Fruit fly (Drosophila melanogaster) whole organism, embryonic: Measurements from ENCODE around the gene CG2493.
A peak's percentile ranks its signal among the peaks of the same experiment; 100 is the strongest.

Source experiments
- Ada2b ChIP-seq: fragments of 200-800 bp; sonication (Bioruptor generic); IDR thresholded peaks from 2 replicates; pipeline ENCODE4 v1.3.6; 2022; ENCODE audit warnings: missing biosample characterization, missing genetic modification characterization
- CG10654 ChIP-seq: fragments of 200-800 bp; sonication (Bioruptor generic); optimal IDR thresholded peaks from 2 replicates; lab custom pipeline; 2016; ENCODE audit warnings: missing biosample characterization, missing genetic modification characterization
- CG12659 ChIP-seq: fragments of 200-800 bp; sonication (Bioruptor generic); optimal IDR thresholded peaks from 3 replicates; lab custom pipeline; 2017; ENCODE audit warnings: mild to moderate bottlenecking, missing biosample characterization, missing genetic modification reagents, missing genetic modification characterization
- CG13123 ChIP-seq: fragments of 200-800 bp; sonication (Bioruptor generic); optimal IDR thresholded peaks from 2 replicates; lab custom pipeline; 2016; ENCODE audit warnings: missing biosample characterization, missing genetic modification characterization
- CG13287 ChIP-seq: fragments of 200-800 bp; sonication (Bioruptor generic); IDR thresholded peaks from 2 replicates; pipeline ENCODE4 v1.3.6; 2022; ENCODE audit warnings: missing biosample characterization, missing genetic modification characterization; ENCODE audit not compliant: partially characterized antibody
- CG13424 ChIP-seq: fragments of 200-800 bp; sonication (Bioruptor generic); optimal IDR thresholded peaks from 2 replicates; lab custom pipeline; 2019; ENCODE audit warnings: missing biosample characterization, mild to moderate bottlenecking, missing genetic modification characterization, moderate library complexity
- CG14014 ChIP-seq: fragments of 200-800 bp; sonication (Bioruptor generic); IDR thresholded peaks from 2 replicates; pipeline ENCODE4 v1.3.6; 2022; ENCODE audit warnings: missing biosample characterization, missing genetic modification characterization
- CG15269 ChIP-seq: fragments of 200-800 bp; sonication (Bioruptor generic); optimal IDR thresholded peaks from 2 replicates; lab custom pipeline; 2018; ENCODE audit warnings: missing biosample characterization, mild to moderate bottlenecking, missing genetic modification characterization, moderate library complexity
- CG1647 ChIP-seq: fragments of 200-800 bp; sonication (Bioruptor generic); optimal IDR thresholded peaks from 3 replicates; lab custom pipeline; 2016; ENCODE audit warnings: missing biosample characterization, missing genetic modification characterization
- CG16779 ChIP-seq: fragments of 200-800 bp; sonication (Bioruptor generic); IDR thresholded peaks from 2 replicates; pipeline ENCODE4 v1.3.6; 2022; ENCODE audit warnings: missing biosample characterization, missing genetic modification characterization
- CG18476 ChIP-seq: fragments of 200-800 bp; sonication (Bioruptor generic); optimal IDR thresholded peaks from 2 replicates; lab custom pipeline; 2016; ENCODE audit warnings: missing biosample characterization, mild to moderate bottlenecking, missing genetic modification characterization
- CG2120 ChIP-seq: fragments of 200-800 bp; sonication (Bioruptor generic); optimal IDR thresholded peaks from 3 replicates; lab custom pipeline; 2016; ENCODE audit warnings: missing biosample characterization, missing genetic modification characterization
- CG2199 ChIP-seq: fragments of 200-800 bp; sonication (Bioruptor generic); IDR thresholded peaks from 3 replicates; pipeline ENCODE4 v1.3.6; 2022; ENCODE audit warnings: missing biosample characterization, missing genetic modification characterization
- CG34376 ChIP-seq: fragments of 200-800 bp; sonication (Bioruptor generic); optimal IDR thresholded peaks from 2 replicates; lab custom pipeline; 2018; ENCODE audit warnings: missing biosample characterization, mild to moderate bottlenecking, missing genetic modification characterization
- CG4282 ChIP-seq: fragments of 200-800 bp; sonication (Bioruptor generic); optimal IDR thresholded peaks from 2 replicates; lab custom pipeline; 2016; ENCODE audit warnings: missing biosample characterization, missing genetic modification characterization
- CG4404 ChIP-seq: fragments of 200-800 bp; sonication (Bioruptor generic); IDR thresholded peaks from 2 replicates; pipeline ENCODE4 v1.3.6; 2022; ENCODE audit warnings: missing biosample characterization, missing genetic modification characterization
- CG4707 ChIP-seq: fragments of 200-800 bp; sonication (Bioruptor generic); optimal IDR thresholded peaks from 2 replicates; lab custom pipeline; 2018; ENCODE audit warnings: missing biosample characterization, mild to moderate bottlenecking, missing genetic modification characterization, moderate library complexity
- CG4730 ChIP-seq: fragments of 200-800 bp; sonication (Bioruptor generic); IDR thresholded peaks from 2 replicates; pipeline ENCODE4 v1.3.6; 2022; ENCODE audit warnings: missing biosample characterization, missing genetic modification characterization
- CG6175 ChIP-seq: fragments of 200-800 bp; sonication (Bioruptor generic); IDR thresholded peaks from 3 replicates; pipeline ENCODE4 v1.3.6; 2022; ENCODE audit warnings: missing biosample characterization, missing genetic modification characterization
- CG6854 ChIP-seq: fragments of 200-800 bp; sonication (Bioruptor generic); optimal IDR thresholded peaks from 3 replicates; lab custom pipeline; 2017; ENCODE audit warnings: missing biosample characterization, mild to moderate bottlenecking, missing genetic modification characterization
- CG8359 ChIP-seq: fragments of 200-800 bp; sonication (Bioruptor generic); optimal IDR thresholded peaks from 2 replicates; lab custom pipeline; 2017; ENCODE audit warnings: missing biosample characterization, mild to moderate bottlenecking, missing genetic modification characterization, borderline replicate concordance
- CG9215 ChIP-seq: fragments of 200-800 bp; sonication (Bioruptor generic); IDR thresholded peaks from 2 replicates; pipeline ENCODE4 v1.3.6; 2022; ENCODE audit warnings: missing biosample characterization, missing genetic modification characterization
- CoRest ChIP-seq: fragments of 200-800 bp; sonication (Bioruptor generic); optimal IDR thresholded peaks from 3 replicates; lab custom pipeline; 2018; ENCODE audit warnings: missing biosample characterization, mild to moderate bottlenecking, missing genetic modification characterization, moderate library complexity
- D ChIP-seq, 2 experiments: fragments of 200-800 bp in 1 of 2; fragments of >200 bp in 1 of 2; sonication (Bioruptor generic) in 1 of 2; optimal IDR thresholded peaks; 2 replicates in 1 of 2; 3 replicates in 1 of 2; lab custom pipeline; 2017; ENCODE audit warnings: mild to moderate bottlenecking in 1 of 2, missing biosample characterization in 1 of 2, missing genetic modification characterization in 1 of 2, missing genetic modification reagents in 1 of 2
- Ets97D ChIP-seq: fragments of 200-800 bp; sonication (Bioruptor generic); optimal IDR thresholded peaks from 3 replicates; lab custom pipeline; 2016; ENCODE audit warnings: missing biosample characterization, missing genetic modification characterization
- HmgD ChIP-seq: fragments of 200-800 bp; sonication (Bioruptor generic); optimal IDR thresholded peaks from 3 replicates; lab custom pipeline; 2016; ENCODE audit warnings: missing biosample characterization, missing genetic modification characterization
- Hr78 ChIP-seq, 2 experiments: fragments of 200-800 bp in 1 of 2; fragments of >200 bp in 1 of 2; sonication (Bioruptor generic) in 1 of 2; optimal IDR thresholded peaks; 2 replicates each; lab custom pipeline; 2017 to 2019; ENCODE audit warnings: missing biosample characterization in 2 of 2, missing genetic modification characterization in 2 of 2, mild to moderate bottlenecking in 1 of 2, moderate library complexity in 1 of 2
- Opbp ChIP-seq: fragments of 200-800 bp; sonication (Bioruptor generic); IDR thresholded peaks from 3 replicates; pipeline ENCODE4 v1.3.6; 2022; ENCODE audit warnings: missing biosample characterization, missing genetic modification characterization; ENCODE audit not compliant: partially characterized antibody
- Optix ChIP-seq: fragments of 200-800 bp; sonication (Bioruptor generic); IDR thresholded peaks from 3 replicates; pipeline ENCODE4 v1.3.6; 2022; ENCODE audit warnings: missing biosample characterization, missing genetic modification characterization
- Pdp1 ChIP-seq, 2 experiments: fragments of 200-800 bp; sonication (Bioruptor generic); optimal IDR thresholded peaks; 3 replicates each; lab custom pipeline; 2016; ENCODE audit warnings: missing biosample characterization in 2 of 2, missing genetic modification characterization in 2 of 2, mild to moderate bottlenecking in 1 of 2, moderate library complexity in 1 of 2
- Rfx ChIP-seq: fragments of 200-800 bp; sonication (Bioruptor generic); IDR thresholded peaks from 2 replicates; pipeline ENCODE4 v1.3.6; 2022; ENCODE audit warnings: missing biosample characterization, missing genetic modification characterization
- TFAM ChIP-seq: fragments of 200-800 bp; sonication (Bioruptor generic); optimal IDR thresholded peaks from 2 replicates; lab custom pipeline; 2017; ENCODE audit warnings: missing biosample characterization, missing genetic modification characterization, inconsistent platforms
- Xbp1 ChIP-seq: fragments of 200-800 bp; sonication (Bioruptor generic); optimal IDR thresholded peaks from 3 replicates; lab custom pipeline; 2016; ENCODE audit warnings: missing biosample characterization, mild to moderate bottlenecking, missing genetic modification characterization
- ab ChIP-seq: fragments of 200-800 bp; sonication (Bioruptor generic); optimal IDR thresholded peaks from 2 replicates; lab custom pipeline; 2016; ENCODE audit warnings: missing biosample characterization, missing genetic modification characterization
- ato ChIP-seq: fragments of 200-800 bp; sonication (Bioruptor generic); IDR thresholded peaks from 2 replicates; pipeline ENCODE4 v1.3.6; 2022; ENCODE audit warnings: missing biosample characterization, missing genetic modification characterization; ENCODE audit not compliant: partially characterized antibody
- danr ChIP-seq: fragments of 200-800 bp; sonication (Bioruptor generic); IDR thresholded peaks from 2 replicates; pipeline ENCODE4 v1.3.6; 2022; ENCODE audit warnings: missing biosample characterization, missing genetic modification characterization
- disco-r ChIP-seq: fragments of 200-800 bp; sonication (Bioruptor generic); optimal IDR thresholded peaks from 2 replicates; lab custom pipeline; 2016; ENCODE audit warnings: missing biosample characterization, missing genetic modification characterization
- hth ChIP-seq: fragments of >200 bp; optimal IDR thresholded peaks from 2 replicates; lab custom pipeline; 2017; ENCODE audit warnings: inconsistent platforms
- ind ChIP-seq: fragments of 200-800 bp; sonication (Bioruptor generic); optimal IDR thresholded peaks from 3 replicates; lab custom pipeline; 2016; ENCODE audit warnings: missing biosample characterization, missing genetic modification characterization
- jing ChIP-seq: fragments of 200-800 bp; sonication (Bioruptor generic); optimal IDR thresholded peaks from 2 replicates; lab custom pipeline; 2018; ENCODE audit warnings: missing biosample characterization, mild to moderate bottlenecking, missing genetic modification characterization
- jumu ChIP-seq: fragments of 200-800 bp; sonication (Bioruptor generic); optimal IDR thresholded peaks from 3 replicates; lab custom pipeline; 2016; ENCODE audit warnings: missing biosample characterization, missing genetic modification characterization
- lbe ChIP-seq: fragments of 200-800 bp; sonication (Bioruptor generic); optimal IDR thresholded peaks from 2 replicates; lab custom pipeline; 2016; ENCODE audit warnings: missing biosample characterization, mild to moderate bottlenecking, missing genetic modification characterization
- lilli ChIP-seq: fragments of 200-800 bp; sonication (Bioruptor generic); optimal IDR thresholded peaks from 3 replicates; lab custom pipeline; 2016; ENCODE audit warnings: missing biosample characterization, missing genetic modification characterization
- nom ChIP-seq: fragments of 200-800 bp; sonication (Bioruptor generic); optimal IDR thresholded peaks from 2 replicates; lab custom pipeline; 2017; ENCODE audit warnings: missing biosample characterization, missing genetic modification characterization, mild to moderate bottlenecking, moderate library complexity, missing genetic modification reagents
- pita ChIP-seq: fragments of 200-800 bp; sonication (Bioruptor generic); optimal IDR thresholded peaks from 2 replicates; lab custom pipeline; 2017; ENCODE audit warnings: missing biosample characterization, mild to moderate bottlenecking, missing genetic modification characterization
- sc ChIP-seq, 3 experiments: fragments of >200 bp in 2 of 3; fragments of 200-800 bp in 1 of 3; sonication (Bioruptor generic) in 1 of 3; optimal IDR thresholded peaks; 2 replicates in 2 of 3; 3 replicates in 1 of 3; lab custom pipeline; 2017; ENCODE audit warnings: mild to moderate bottlenecking in 1 of 3, missing biosample characterization in 1 of 3, missing genetic modification characterization in 1 of 3, missing genetic modification reagents in 1 of 3
- sima ChIP-seq: fragments of 200-800 bp; sonication (Bioruptor generic); optimal IDR thresholded peaks from 2 replicates; lab custom pipeline; 2016; ENCODE audit warnings: missing biosample characterization, missing genetic modification characterization
- sob ChIP-seq: fragments of 200-800 bp; sonication (Bioruptor generic); IDR thresholded peaks from 2 replicates; pipeline ENCODE4 v1.3.6; 2022; ENCODE audit warnings: missing biosample characterization, missing genetic modification characterization
- vnd ChIP-seq: fragments of 200-800 bp; sonication (Bioruptor generic); IDR thresholded peaks from 3 replicates; pipeline ENCODE4 v1.3.6; 2022; ENCODE audit warnings: missing biosample characterization, missing genetic modification characterization; ENCODE audit not compliant: partially characterized antibody

The CG2493 gene

dm6 chr2L:20417597-20418286 is 45.5 kb downstream of the CG2493 start (continued):
- TF ChIP-seq CG4282 (GFP tag; lab: Kevin White, UChicago) (no peak), CG9215 (GFP tag; lab: Robert Waterston, UW) (no peak), CG1647 (GFP tag; lab: Kevin White, UChicago) (no peak), CG13123 (GFP tag; lab: Kevin White, UChicago) (no peak), Opbp (GFP tag; lab: Robert Waterston, UW) (no peak), Rfx (GFP tag; lab: Robert Waterston, UW) (peak; percentile 64), ab (GFP tag; lab: Kevin White, UChicago) (no peak), CG2120 (GFP tag; lab: Kevin White, UChicago) (peak; percentile 59), Optix (GFP tag; lab: Robert Waterston, UW) (no peak), CG4730 (GFP tag; lab: Robert Waterston, UW) (0 out of 2 replicates have a peak, but pooled peaks have one; percentile 26), CG13424 (peak; percentile 31), CG12659 (no peak), jumu (GFP tag; lab: Kevin White, UChicago) (no peak), Hr78 (GFP tag; optimal IDR thresholded peaks at IDR 0.05; lab: Kevin White, UChicago) (no peak), pita (GFP tag; lab: Kevin White, UChicago) (no peak), danr (GFP tag; lab: Robert Waterston, UW) (no peak), CG34376 (GFP tag; lab: Kevin White, UChicago) (no peak), CG4707 (GFP tag; lab: Kevin White, UChicago) (no peak), CG8359 (GFP tag; lab: Kevin White, UChicago) (no peak), CG2199 (0 out of 3 replicates have a peak, but pooled peaks have one; percentile 25), TFAM (GFP tag; lab: Kevin White, UChicago) (no peak), disco-r (no peak), sima (GFP tag; lab: Kevin White, UChicago) (no peak), Pdp1 (GFP tag; optimal IDR thresholded peaks at IDR 0.05; lab: Kevin White, UChicago) (peak in 1 of 2 experiments; percentile 35), sc (optimal IDR thresholded peaks at IDR 0.05; lab: Kevin White, UChicago) (no peak), sc (GFP tag; optimal IDR thresholded peaks at IDR 0.05; lab: Kevin White, UChicago) (no peak), CoRest (tag; lab: Kevin White, UChicago) (no peak), nom (no peak), Ets97D (GFP tag; lab: Kevin White, UChicago) (no peak), D (optimal IDR thresholded peaks at IDR 0.05; lab: Kevin White, UChicago) (no peak), D (GFP tag; optimal IDR thresholded peaks at IDR 0.05; lab: Kevin White, UChicago) (no peak), CG16779 (GFP tag; lab: Robert Waterston, UW) (no peak), hth (lab: Kevin White, UChicago) (no peak), CG15269 (tag; lab: Kevin White, UChicago) (no peak), CG6854 (GFP tag; lab: Kevin White, UChicago) (no peak), ind (GFP tag; lab: Kevin White, UChicago) (no peak), lbe (GFP tag; lab: Kevin White, UChicago) (no peak), CG10654 (no peak), vnd (no peak), CG14014 (GFP tag; lab: Robert Waterston, UW) (peak; percentile 59), sob (GFP tag; lab: Robert Waterston, UW) (no peak), ato (GFP tag; lab: Robert Waterston, UW) (no peak), CG4404 (no peak), HmgD (GFP tag; lab: Kevin White, UChicago) (no peak), Ada2b (GFP tag; lab: Robert Waterston, UW) (no peak), jing (GFP tag; lab: Kevin White, UChicago) (no peak), lilli (peak; percentile 43), CG13287 (no peak), CG6175 (no peak), CG18476 (GFP tag; lab: Kevin White, UChicago) (no peak), Xbp1 (GFP tag; lab: Kevin White, UChicago) (no peak)
